Worm (Caenorhabditis elegans) whole organism, L3 larva: ENCODE results near the gene cex-2.

Experiments
- ama-1 ChIP-seq: fragments of 150-350 bp; optimal IDR thresholded peaks from 2 replicates; lab custom pipeline; 2018
- ceh-16 ChIP-seq: sonication (generic microtip); optimal IDR thresholded peaks from 2 replicates; lab custom pipeline; 2017; ENCODE audit warnings: missing biosample characterization, missing genetic modification characterization
- lin-39 ChIP-seq: fragments of 150-350 bp; optimal IDR thresholded peaks from 2 replicates; lab custom pipeline; 2018; ENCODE audit warnings: missing biosample characterization, missing genetic modification reagents, missing genetic modification characterization
- nhr-237 ChIP-seq: fragments of 150-350 bp; optimal IDR thresholded peaks from 2 replicates; lab custom pipeline; 2014; ENCODE audit warnings: missing biosample characterization, missing genetic modification characterization
- nhr-77 ChIP-seq: fragments of 150-350 bp; optimal IDR thresholded peaks from 2 replicates; lab custom pipeline; 2014; ENCODE audit warnings: missing biosample characterization, missing genetic modification characterization
- snpc-4 ChIP-seq: fragments of 150-350 bp; optimal IDR thresholded peaks from 2 replicates; lab custom pipeline; 2014; ENCODE audit warnings: missing biosample characterization, missing genetic modification characterization
- ztf-11 ChIP-seq: fragments of 150-350 bp; optimal IDR thresholded peaks from 2 replicates; lab custom pipeline; 2014; ENCODE audit warnings: missing biosample characterization, missing genetic modification characterization
- ztf-4 ChIP-seq: fragments of 150-350 bp; optimal IDR thresholded peaks from 2 replicates; lab custom pipeline; 2014; ENCODE audit warnings: missing biosample characterization, missing genetic modification characterization

DNA sequence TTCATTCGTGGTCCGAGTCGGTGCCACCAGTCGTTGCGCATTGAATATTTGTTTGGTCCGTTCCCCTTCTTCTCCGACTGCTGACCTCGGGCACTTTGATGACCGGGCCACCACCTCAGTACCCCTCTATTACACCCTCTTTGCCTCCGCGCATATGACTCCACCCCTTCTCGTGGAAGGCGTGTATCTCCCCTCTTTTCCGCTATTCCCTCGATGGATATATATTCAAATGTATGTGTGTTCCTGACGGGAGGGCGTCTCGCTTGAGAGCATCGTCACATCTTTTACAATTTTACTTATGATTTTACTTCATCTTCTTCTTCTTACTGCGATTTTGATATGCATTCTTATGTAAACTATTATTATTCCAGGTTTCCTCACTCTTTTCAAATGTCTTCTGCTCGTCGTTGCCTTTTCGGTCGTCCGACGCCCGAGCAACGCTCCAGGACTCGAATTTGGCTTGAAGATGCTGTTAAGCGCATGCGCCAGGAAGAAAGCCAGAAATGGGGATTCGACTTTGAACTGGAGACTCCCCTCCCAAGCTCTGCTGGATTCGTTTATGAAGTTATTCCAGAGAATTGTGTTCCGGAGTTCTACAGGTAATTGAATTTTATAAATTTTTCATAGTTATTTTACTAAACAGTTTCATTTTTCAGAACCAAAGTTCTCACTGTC, 24.2 kb downstream of the cex-2 start, which contains the start of gene cki-1:
- TF ChIP-seq nhr-237 (tag; lab: Kevin White, UChicago) (no peak), snpc-4 (tag; lab: Kevin White, UChicago) (no peak), nhr-77 (tag; lab: Kevin White, UChicago) (no peak), ztf-4 (tag; lab: Kevin White, UChicago) (no peak), ama-1 (lab: Kevin White, UChicago) (no peak), ceh-16 (no peak), ztf-11 (no peak), lin-39 (no peak)
